Fruit fly (Drosophila melanogaster) S2 (cell line): ENCODE measurements around the gene Gyc89Da.

Experiments
- CG8478 ChIP-seq: fragments of >200 bp; optimal IDR thresholded peaks from 2 replicates; lab custom pipeline; 2018
- CTCF ChIP-seq, 2 experiments: fragments of >200 bp; optimal IDR thresholded peaks; 2 replicates each; lab custom pipeline; 2018

- TF ChIP-seq CTCF (optimal IDR thresholded peaks at IDR 0.05; lab: Kevin White, UChicago) = no peak
- no peak for TF ChIP-seq CG8478 (lab: Kevin White, UChicago)
Observed at dm6 chr3R:16485487-16486233, 13.3 kb downstream of the Gyc89Da start.
